Worm (Caenorhabditis elegans): ENCODE data around the gene xbx-3.

ce11 chrIII:10059002-10059401, 23.3 kb downstream of the xbx-3 start, which contains the start of gene T16G12.8:
- TF ChIP-seq unc-62 (GFP tag; optimal IDR thresholded peaks at IDR 0.05) (no peak), nhr-12 (tag; optimal IDR thresholded peaks at IDR 0.05) (no peak), fkh-10 (GFP tag; optimal IDR thresholded peaks at IDR 0.05) (no peak), isw-1 (GFP tag; IDR thresholded peaks at IDR 0.05) (no peak)
